Fruit fly (Drosophila melanogaster) whole organism, adult: ENCODE data around the gene Pex7.
A peak's percentile ranks its signal among the peaks of the same experiment; 100 is the strongest.

Experiments used
- CG11617 ChIP-seq: fragments of 200-800 bp; sonication (Bioruptor generic); optimal IDR thresholded peaks from 2 replicates; lab custom pipeline; 2017; ENCODE audit warnings: mild to moderate bottlenecking, missing biosample characterization, missing genetic modification reagents, missing genetic modification characterization
- CG12768 ChIP-seq: fragments of 200-800 bp; sonication (Bioruptor generic); optimal IDR thresholded peaks from 2 replicates; lab custom pipeline; 2017; ENCODE audit warnings: missing biosample characterization, missing genetic modification characterization, mild to moderate bottlenecking, moderate library complexity, missing genetic modification reagents
- CG14711 ChIP-seq: fragments of 200-800 bp; sonication (Bioruptor generic); optimal IDR thresholded peaks from 2 replicates; lab custom pipeline; 2018; ENCODE audit warnings: missing biosample characterization, mild to moderate bottlenecking, missing genetic modification characterization, moderate library complexity
- CG1620 ChIP-seq: fragments of 200-800 bp; sonication (Bioruptor generic); optimal IDR thresholded peaks from 2 replicates; lab custom pipeline; 2016; ENCODE audit warnings: missing biosample characterization, missing genetic modification characterization
- CG33017 ChIP-seq: fragments of 200-800 bp; sonication (Bioruptor generic); optimal IDR thresholded peaks from 2 replicates; lab custom pipeline; 2018; ENCODE audit warnings: missing biosample characterization, mild to moderate bottlenecking, missing genetic modification characterization, moderate library complexity
- CG5204 ChIP-seq: fragments of 200-800 bp; sonication (Bioruptor generic); optimal IDR thresholded peaks from 2 replicates; lab custom pipeline; 2016; ENCODE audit warnings: missing biosample characterization, missing genetic modification characterization
- CG7101 ChIP-seq: fragments of 200-800 bp; sonication (Bioruptor generic); optimal IDR thresholded peaks from 2 replicates; lab custom pipeline; 2018; ENCODE audit warnings: missing biosample characterization, mild to moderate bottlenecking, missing genetic modification characterization, moderate library complexity
- Crg-1 ChIP-seq: fragments of 200-800 bp; sonication (Bioruptor generic); optimal IDR thresholded peaks from 2 replicates; lab custom pipeline; 2016; ENCODE audit warnings: missing biosample characterization, missing genetic modification characterization
- Hr96 ChIP-seq: fragments of 200-800 bp; sonication (Bioruptor generic); optimal IDR thresholded peaks from 2 replicates; lab custom pipeline; 2016; ENCODE audit warnings: missing biosample characterization, missing genetic modification characterization
- Mnt ChIP-seq: fragments of 200-800 bp; sonication (Bioruptor generic); optimal IDR thresholded peaks from 2 replicates; lab custom pipeline; 2016; ENCODE audit warnings: missing biosample characterization, mild to moderate bottlenecking, missing genetic modification characterization
- bab1 ChIP-seq: fragments of 200-800 bp; sonication (Bioruptor generic); optimal IDR thresholded peaks from 3 replicates; lab custom pipeline; 2019; ENCODE audit warnings: missing biosample characterization, mild to moderate bottlenecking, missing genetic modification characterization, moderate library complexity
- cic ChIP-seq: fragments of 200-800 bp; sonication (Bioruptor generic); optimal IDR thresholded peaks from 2 replicates; lab custom pipeline; 2017; ENCODE audit warnings: missing biosample characterization, mild to moderate bottlenecking, missing genetic modification characterization, moderate library complexity
- cnc ChIP-seq, 2 experiments: fragments of >200 bp; optimal IDR thresholded peaks; 2 replicates each; lab custom pipeline; 2017
- kay ChIP-seq: fragments of 200-800 bp; sonication (Bioruptor generic); peaks from one replicate; lab custom pipeline; 2016; ENCODE audit warnings: missing biosample characterization, missing genetic modification characterization, borderline replicate concordance
- ovo ChIP-seq: fragments of 200-800 bp; sonication (Bioruptor generic); optimal IDR thresholded peaks from 2 replicates; lab custom pipeline; 2016; ENCODE audit warnings: missing biosample characterization, missing genetic modification characterization
- pad ChIP-seq: fragments of 200-800 bp; sonication (Bioruptor generic); optimal IDR thresholded peaks from 3 replicates; lab custom pipeline; 2017; ENCODE audit warnings: missing biosample characterization, missing genetic modification characterization, mild to moderate bottlenecking, moderate library complexity, missing genetic modification reagents
- tj ChIP-seq: fragments of 200-800 bp; sonication (Bioruptor generic); optimal IDR thresholded peaks from 3 replicates; lab custom pipeline; 2017; ENCODE audit warnings: missing biosample characterization, mild to moderate bottlenecking, missing genetic modification characterization, moderate library complexity

Gene Pex7

DNA sequence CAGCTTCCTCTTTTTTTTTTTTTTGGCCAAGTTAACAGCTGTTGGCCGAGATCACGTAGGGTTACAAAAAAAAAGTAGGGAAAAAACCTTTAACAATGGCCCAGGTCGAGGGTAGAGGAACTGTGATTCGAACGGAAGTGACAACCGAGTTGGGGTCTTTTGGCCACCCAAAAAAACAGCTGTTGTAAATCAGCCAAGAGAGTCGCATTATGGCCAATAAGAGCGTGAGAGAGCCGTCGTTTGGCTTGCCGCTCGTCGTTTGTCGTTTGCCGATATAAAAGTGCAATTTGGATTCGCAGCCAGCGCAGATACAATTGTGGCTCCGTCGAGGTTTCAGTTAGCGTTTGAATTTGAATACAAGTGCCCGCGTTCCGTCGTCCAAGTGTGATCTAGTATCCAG, 6.8 kb upstream of the Pex7 start, which contains the start of gene Cpr66D:
Cpr66D (plus strand) TSS at position 301 of the 400 bp plus-strand sequence.
- no peak for TF ChIP-seq CG14711 (tag; lab: Kevin White, UChicago)
- no peak for TF ChIP-seq Hr96
- TF ChIP-seq Mnt, result no peak
- TF ChIP-seq CG7101 (tag; lab: Kevin White, UChicago), result no peak
- TF ChIP-seq cic (GFP tag; lab: Kevin White, UChicago), result no peak
- no peak for TF ChIP-seq tj (GFP tag; lab: Kevin White, UChicago)
- TF ChIP-seq kay (GFP tag; lab: Kevin White, UChicago), result no peak

- TF ChIP-seq Mnt (no peak), cnc (optimal IDR thresholded peaks at IDR 0.05; lab: Kevin White, UChicago) (no peak), CG12768 (no peak), CG33017 (tag; lab: Kevin White, UChicago) (no peak)
Observed at dm6 chr3L:8641049-8641448, 5.9 kb upstream of the Pex7 start.

- no peak for TF ChIP-seq CG33017 (tag; lab: Kevin White, UChicago)
- TF ChIP-seq tj (GFP tag; lab: Kevin White, UChicago), result no peak
- no peak for TF ChIP-seq ovo (GFP tag; lab: Kevin White, UChicago)
- no peak for TF ChIP-seq cnc (optimal IDR thresholded peaks at IDR 0.05; lab: Kevin White, UChicago)
- no peak for TF ChIP-seq Crg-1
Observed at dm6 chr3L:8643810-8644552, 3.0 kb upstream of the Pex7 start.

DNA sequence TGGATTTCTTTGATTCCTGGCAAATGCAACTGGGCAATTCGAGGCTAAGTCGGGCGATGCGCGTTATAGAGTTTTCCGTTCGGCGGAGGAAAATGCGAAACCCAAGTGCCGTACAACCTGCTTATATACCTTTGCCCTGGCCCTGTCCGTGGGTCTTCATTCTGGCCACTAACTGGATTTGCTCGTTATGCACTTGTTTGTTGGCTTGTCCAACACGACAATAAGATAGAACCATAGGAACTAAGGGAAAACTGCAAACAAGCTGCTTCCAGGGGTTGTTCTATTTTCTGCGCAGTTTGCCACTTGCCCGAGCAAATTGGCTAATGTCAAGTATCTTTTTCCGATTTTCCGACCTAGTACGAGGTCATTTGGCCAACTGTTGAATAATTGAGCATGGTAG, 1.9 kb downstream of the Pex7 start, which contains the start of gene Arr2:
Arr2 (minus strand) TSS at position 101 of the 400 bp plus-strand sequence.
- TF ChIP-seq cnc (optimal IDR thresholded peaks at IDR 0.05; lab: Kevin White, UChicago), result no peak
- no peak for TF ChIP-seq CG33017 (tag; lab: Kevin White, UChicago)
- TF ChIP-seq kay (GFP tag; lab: Kevin White, UChicago), result peak; percentile 46

DNA sequence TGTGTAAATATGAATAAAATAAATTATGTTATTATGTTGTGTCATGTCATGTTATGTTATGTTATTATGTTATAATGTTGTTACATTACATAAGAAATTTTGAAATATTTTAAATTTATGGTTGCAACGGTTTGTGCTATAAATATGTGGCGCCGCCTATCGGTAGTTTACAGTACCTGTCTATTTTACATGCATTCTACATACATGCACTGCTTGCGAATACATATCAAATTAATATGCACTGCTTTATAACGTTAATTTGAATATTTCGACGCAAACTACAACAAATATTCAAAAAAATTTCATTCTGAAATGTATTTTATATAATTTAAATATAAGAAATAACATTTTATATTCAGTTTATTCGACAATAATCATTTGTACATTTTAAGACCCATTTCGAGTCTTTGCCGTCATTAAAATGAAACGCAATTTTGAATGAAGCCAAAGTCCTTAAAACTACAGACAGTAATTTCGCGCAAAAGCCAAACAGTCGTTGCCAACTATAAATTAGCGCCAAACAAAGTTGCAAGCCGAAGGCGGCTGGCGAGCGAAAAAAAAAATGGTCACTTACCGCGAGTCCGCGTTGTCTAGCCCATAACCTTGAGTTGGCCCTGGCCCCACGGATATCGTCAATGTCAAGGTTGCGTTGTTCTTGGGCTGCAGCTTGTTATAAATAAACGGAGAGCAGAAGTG, 5.1 kb downstream of the Pex7 start:
- TF ChIP-seq bab1 (GFP tag; lab: Kevin White, UChicago) (peak; percentile 63), kay (GFP tag; lab: Kevin White, UChicago) (peak; percentile 23), pad (GFP tag; lab: Kevin White, UChicago) (no peak)

DNA sequence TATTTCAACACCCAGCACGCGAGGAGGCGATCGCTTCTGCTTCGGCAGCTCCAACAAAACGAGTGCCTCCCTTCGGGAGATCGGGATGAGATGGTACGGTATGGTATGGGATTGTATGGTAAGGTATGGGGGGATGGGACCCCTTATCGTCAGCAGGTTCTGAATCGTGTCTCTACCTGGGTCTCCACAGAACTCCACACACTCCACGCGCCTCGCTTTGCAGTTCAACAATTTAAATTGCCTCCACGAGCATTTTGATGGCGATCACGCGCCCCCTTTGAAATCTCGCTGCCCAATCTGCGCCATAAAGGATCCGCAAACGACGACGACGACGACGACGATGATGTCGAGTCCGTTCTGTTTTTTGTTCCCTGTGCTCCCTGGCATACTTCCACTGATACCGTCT, 5.6 kb downstream of the Pex7 start:
- TF ChIP-seq CG12768, result no peak
- TF ChIP-seq CG5204, result no peak
- TF ChIP-seq Hr96, result no peak
- TF ChIP-seq tj (GFP tag; lab: Kevin White, UChicago), result no peak
- no peak for TF ChIP-seq pad (GFP tag; lab: Kevin White, UChicago)
- TF ChIP-seq cic (GFP tag; lab: Kevin White, UChicago), result no peak
- TF ChIP-seq CG14711 (tag; lab: Kevin White, UChicago), result no peak
- TF ChIP-seq bab1 (GFP tag; lab: Kevin White, UChicago), result no peak
- TF ChIP-seq CG1620 (GFP tag; lab: Kevin White, UChicago), result no peak
- TF ChIP-seq CG7101 (tag; lab: Kevin White, UChicago), result no peak
- no peak for TF ChIP-seq kay (GFP tag; lab: Kevin White, UChicago)
- TF ChIP-seq CG33017 (tag; lab: Kevin White, UChicago), result no peak
- TF ChIP-seq CG11617 (GFP tag; lab: Kevin White, UChicago), result no peak

- no peak for TF ChIP-seq CG5204
- TF ChIP-seq tj (GFP tag; lab: Kevin White, UChicago), result no peak
Observed at dm6 chr3L:8653572-8653971, 6.6 kb downstream of the Pex7 start.

DNA sequence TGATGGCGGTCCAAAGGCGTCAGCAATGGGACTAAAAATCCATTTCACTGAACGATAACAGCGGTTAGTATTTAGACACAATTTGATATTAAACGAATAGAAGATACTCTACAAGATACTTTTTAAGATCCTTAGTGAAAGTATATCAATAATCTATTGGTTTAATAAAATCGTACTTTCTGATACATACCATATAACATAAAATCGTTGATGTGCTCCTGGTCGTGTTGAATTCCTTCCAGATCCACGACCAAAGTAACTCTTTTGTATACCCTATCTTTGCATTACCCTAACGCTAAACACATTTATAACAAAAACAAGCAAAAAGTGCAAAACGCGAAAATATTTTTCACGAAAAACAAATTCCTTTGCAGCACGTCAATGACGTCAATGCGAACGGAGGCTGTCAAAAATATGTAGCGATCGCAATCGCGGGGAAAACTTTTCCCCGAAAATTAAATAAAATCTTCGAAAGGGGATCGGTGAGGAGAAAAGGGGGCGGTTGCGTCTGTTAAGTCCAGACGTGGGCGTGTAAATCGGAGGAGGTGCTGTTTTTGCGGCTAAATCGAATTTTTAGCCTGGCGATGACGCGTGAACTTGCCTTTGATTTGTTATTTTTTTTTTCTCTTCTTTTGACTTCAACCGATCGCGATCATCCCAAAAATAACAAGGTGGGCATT, 8.4 kb downstream of the Pex7 start:
- TF ChIP-seq CG1620 (GFP tag; lab: Kevin White, UChicago), result no peak
- TF ChIP-seq CG14711 (tag; lab: Kevin White, UChicago), result no peak
